Worm (Caenorhabditis elegans): ENCODE results near the gene T11F9.1.

- TF ChIP-seq med-1 (GFP tag; optimal IDR thresholded peaks at IDR 0.05; ENCODE audit: insufficient read depth), result no peak
- no peak for TF ChIP-seq klf-2 (GFP tag; conservative IDR thresholded peaks at IDR 0.05)
- no peak for TF ChIP-seq flt-1 (GFP tag; IDR thresholded peaks at IDR 0.05)
Measured at ce11 chrV:11446297-11446696, 13.1 kb upstream of the T11F9.1 start, which contains the start of gene mig-17.

Measured in whole organism, midembryonic.